Worm (Caenorhabditis elegans) whole organism, mixed stage, embryonic: Measurements from ENCODE around the gene F55G1.1.

ENCODE experiments used
- lin-13 ChIP-seq: fragments of 150-350 bp; optimal IDR thresholded peaks from 2 replicates; lab custom pipeline; 2014; ENCODE audit warnings: missing biosample characterization, missing genetic modification characterization
- lin-32 ChIP-seq: fragments of 200-800 bp; sonication (Bioruptor generic); optimal IDR thresholded peaks from 2 replicates; lab custom pipeline; 2018; ENCODE audit warnings: mild to moderate bottlenecking, missing genetic modification characterization, missing compliant biosample characterization
- unc-39 ChIP-seq: fragments of 150-350 bp; optimal IDR thresholded peaks from 2 replicates; lab custom pipeline; 2014; ENCODE audit warnings: missing biosample characterization, missing genetic modification characterization

DNA sequence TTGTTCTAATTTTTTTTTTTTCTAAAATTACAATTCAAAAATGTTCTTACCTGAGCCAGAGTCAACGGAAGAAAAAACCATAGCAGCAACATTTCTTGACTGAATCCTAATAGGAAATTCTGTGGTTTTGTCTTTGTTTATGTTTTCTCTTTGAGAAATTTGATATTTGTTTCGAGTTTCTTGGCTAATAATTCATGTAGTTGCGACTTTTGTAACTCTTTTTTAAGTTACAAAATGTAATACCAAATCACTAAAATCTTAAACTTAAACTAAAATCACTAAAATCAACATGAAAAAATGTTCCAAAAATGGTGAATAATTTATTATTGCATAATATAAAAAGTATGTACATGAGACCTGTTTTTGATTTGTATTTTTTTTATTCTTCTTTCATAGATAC, 6.2 kb downstream of the F55G1.1 start, which contains the start of gene egas-4:
- TF ChIP-seq lin-32 (GFP tag; lab: Kevin White, UChicago) (no peak), unc-39 (tag; lab: Kevin White, UChicago) (no peak), lin-13 (tag; lab: Kevin White, UChicago) (no peak)
